Fruit fly (Drosophila melanogaster) Kc167 (cell line): ENCODE data around the gene Cyp312a1.

Experiments
- Myc ChIP-seq: fragments of >200 bp; optimal IDR thresholded peaks from 2 replicates; lab custom pipeline; 2017; ENCODE audit warnings: missing external identifiers
- psq ChIP-seq: fragments of >200 bp; optimal IDR thresholded peaks from 2 replicates; lab custom pipeline; 2017; ENCODE audit warnings: missing external identifiers

- TF ChIP-seq psq (lab: Kevin White, UChicago) (no peak), Myc (lab: Kevin White, UChicago) (no peak)
Measured at dm6 chr3L:18086754-18087685, 45.5 kb downstream of the Cyp312a1 start, which contains the start of gene CG34253.
